Worm (Caenorhabditis elegans) whole organism, L4 larva: Measurements from ENCODE around the gene bath-45.

ENCODE experiments used
- Y5F2A.4 ChIP-seq: fragments of 200-800 bp; sonication (Bioruptor generic); optimal IDR thresholded peaks from 2 replicates; lab custom pipeline; 2018; ENCODE audit warnings: mild to moderate bottlenecking, missing genetic modification characterization, missing compliant biosample characterization
- aly-2 ChIP-seq: sonication (generic microtip); optimal IDR thresholded peaks from 2 replicates; lab custom pipeline; 2018; ENCODE audit warnings: missing biosample characterization, missing genetic modification characterization
- jun-1 ChIP-seq: fragments of 150-350 bp; optimal IDR thresholded peaks from 2 replicates; lab custom pipeline; 2014; ENCODE audit warnings: missing biosample characterization, missing genetic modification reagents, missing genetic modification characterization
- lin-15B ChIP-seq: fragments of 150-350 bp; sonication (generic microtip); optimal IDR thresholded peaks from 3 replicates; lab custom pipeline; 2014; ENCODE audit warnings: missing biosample characterization, missing genetic modification characterization
- mdt-29 ChIP-seq: fragments of 200-800 bp; sonication (Bioruptor generic); IDR thresholded peaks from 2 replicates; pipeline ENCODE4 v1.3.6; 2022; ENCODE audit warnings: missing genetic modification reagents, missing genetic modification characterization, missing compliant biosample characterization
- sdz-12 ChIP-seq: fragments of 200-800 bp; sonication (Bioruptor generic); optimal IDR thresholded peaks from 2 replicates; lab custom pipeline; 2018; ENCODE audit warnings: mild to moderate bottlenecking, missing genetic modification characterization, missing compliant biosample characterization
- ztf-11 ChIP-seq: fragments of 150-350 bp; optimal IDR thresholded peaks from 2 replicates; lab custom pipeline; 2014; ENCODE audit warnings: missing biosample characterization, missing genetic modification characterization

ce11 chrII:13163009-13163408 lies 40.2 kb downstream of the bath-45 start:
- TF ChIP-seq Y5F2A.4 (GFP tag; lab: Kevin White, UChicago) (no peak), sdz-12 (GFP tag; lab: Kevin White, UChicago) (no peak), lin-15B (tag; lab: Kevin White, UChicago) (no peak), mdt-29 (GFP tag; lab: Robert Waterston, UW) (no peak), jun-1 (tag; lab: Kevin White, UChicago) (no peak), aly-2 (tag; lab: Kevin White, UChicago) (no peak), ztf-11 (tag; lab: Kevin White, UChicago) (no peak)
